Fruit fly (Drosophila melanogaster) whole organism, embryonic: Measurements from ENCODE around the gene CG18281.
A peak's percentile ranks its signal among the peaks of the same experiment; 100 is the strongest.

Source experiments
- CG1024 ChIP-seq: fragments of 200-800 bp; sonication (Bioruptor generic); IDR thresholded peaks from 2 replicates; pipeline ENCODE4 v1.3.6; 2022; ENCODE audit warnings: missing biosample characterization, missing genetic modification characterization
- CG10543 ChIP-seq: fragments of 200-800 bp; sonication (Bioruptor generic); optimal IDR thresholded peaks from 3 replicates; lab custom pipeline; 2017; ENCODE audit warnings: missing biosample characterization, mild to moderate bottlenecking, missing genetic modification characterization, moderate library complexity
- CG11093 ChIP-seq: fragments of 200-800 bp; sonication (Bioruptor generic); IDR thresholded peaks from 3 replicates; pipeline ENCODE4 v1.3.6; 2022; ENCODE audit warnings: missing biosample characterization, missing genetic modification characterization
- CG11695 ChIP-seq: fragments of 200-800 bp; sonication (Bioruptor generic); IDR thresholded peaks from 3 replicates; pipeline ENCODE4 v1.3.6; 2022; ENCODE audit warnings: missing biosample characterization, missing genetic modification characterization
- CG11696 ChIP-seq: fragments of 200-800 bp; sonication (Bioruptor generic); IDR thresholded peaks from 2 replicates; pipeline ENCODE4 v1.3.6; 2022; ENCODE audit warnings: missing biosample characterization, missing genetic modification characterization
- CG13123 ChIP-seq: fragments of 200-800 bp; sonication (Bioruptor generic); optimal IDR thresholded peaks from 2 replicates; lab custom pipeline; 2016; ENCODE audit warnings: missing biosample characterization, missing genetic modification characterization
- CG13296 ChIP-seq: fragments of 200-800 bp; sonication (Bioruptor generic); optimal IDR thresholded peaks from 3 replicates; lab custom pipeline; 2018; ENCODE audit warnings: missing biosample characterization, mild to moderate bottlenecking, missing genetic modification characterization
- CG15073 ChIP-seq: fragments of 200-800 bp; sonication (Bioruptor generic); optimal IDR thresholded peaks from 2 replicates; lab custom pipeline; 2016; ENCODE audit warnings: missing biosample characterization, missing genetic modification characterization
- CG1647 ChIP-seq: fragments of 200-800 bp; sonication (Bioruptor generic); optimal IDR thresholded peaks from 3 replicates; lab custom pipeline; 2016; ENCODE audit warnings: missing biosample characterization, missing genetic modification characterization
- CG17186 ChIP-seq: fragments of 200-800 bp; sonication (Bioruptor generic); optimal IDR thresholded peaks from 3 replicates; lab custom pipeline; 2017; ENCODE audit warnings: missing biosample characterization, missing genetic modification reagents, missing genetic modification characterization
- CG17328 ChIP-seq: fragments of 200-800 bp; sonication (Bioruptor generic); IDR thresholded peaks from 2 replicates; pipeline ENCODE4 v1.3.6; 2022; ENCODE audit warnings: missing biosample characterization, missing genetic modification characterization
- CG17385 ChIP-seq: fragments of 200-800 bp; sonication (Bioruptor generic); optimal IDR thresholded peaks from 3 replicates; lab custom pipeline; 2018; ENCODE audit warnings: missing biosample characterization, mild to moderate bottlenecking, missing genetic modification characterization
- CG18764 ChIP-seq: fragments of 200-800 bp; sonication (Bioruptor generic); optimal IDR thresholded peaks from 3 replicates; lab custom pipeline; 2016; ENCODE audit warnings: missing biosample characterization, missing genetic modification characterization
- CG33557 ChIP-seq: fragments of 200-800 bp; sonication (Bioruptor generic); optimal IDR thresholded peaks from 2 replicates; lab custom pipeline; 2019; ENCODE audit warnings: missing biosample characterization, mild to moderate bottlenecking, missing genetic modification characterization, moderate library complexity
- CG4328 ChIP-seq: fragments of 200-800 bp; sonication (Bioruptor generic); optimal IDR thresholded peaks from 3 replicates; lab custom pipeline; 2017; ENCODE audit warnings: missing biosample characterization, missing genetic modification reagents, missing genetic modification characterization
- CG4820 ChIP-seq: fragments of 200-800 bp; sonication (Bioruptor generic); optimal IDR thresholded peaks from 3 replicates; lab custom pipeline; 2016; ENCODE audit warnings: missing biosample characterization, missing genetic modification characterization
- CG6683 ChIP-seq: fragments of 200-800 bp; sonication (Bioruptor generic); optimal IDR thresholded peaks from 2 replicates; lab custom pipeline; 2017; ENCODE audit warnings: missing biosample characterization, mild to moderate bottlenecking, missing genetic modification characterization, missing genetic modification reagents
- CG6765 ChIP-seq: fragments of 200-800 bp; sonication (Bioruptor generic); optimal IDR thresholded peaks from 3 replicates; lab custom pipeline; 2017; ENCODE audit warnings: missing biosample characterization, mild to moderate bottlenecking, missing genetic modification characterization
- CG7745 ChIP-seq: fragments of 200-800 bp; sonication (Bioruptor generic); optimal IDR thresholded peaks from 2 replicates; lab custom pipeline; 2018; ENCODE audit warnings: missing biosample characterization, mild to moderate bottlenecking, missing genetic modification characterization, moderate library complexity
- D ChIP-seq, 2 experiments: fragments of 200-800 bp in 1 of 2; fragments of >200 bp in 1 of 2; sonication (Bioruptor generic) in 1 of 2; optimal IDR thresholded peaks; 2 replicates in 1 of 2; 3 replicates in 1 of 2; lab custom pipeline; 2017; ENCODE audit warnings: mild to moderate bottlenecking in 1 of 2, missing biosample characterization in 1 of 2, missing genetic modification characterization in 1 of 2, missing genetic modification reagents in 1 of 2
- Eip74EF ChIP-seq, 2 experiments: fragments of 200-800 bp in 1 of 2; fragments of >200 bp in 1 of 2; sonication (Bioruptor generic) in 1 of 2; optimal IDR thresholded peaks; 2 replicates each; lab custom pipeline; 2017 to 2019; ENCODE audit warnings: missing biosample characterization in 2 of 2, missing genetic modification characterization in 2 of 2, mild to moderate bottlenecking in 1 of 2, moderate library complexity in 1 of 2
- Ets97D ChIP-seq: fragments of 200-800 bp; sonication (Bioruptor generic); optimal IDR thresholded peaks from 3 replicates; lab custom pipeline; 2016; ENCODE audit warnings: missing biosample characterization, missing genetic modification characterization
- Gug ChIP-seq: fragments of 200-800 bp; sonication (Bioruptor generic); IDR thresholded peaks from 4 replicates; pipeline ENCODE4 v1.3.6; 2022; ENCODE audit warnings: missing biosample characterization, missing genetic modification characterization
- HLH3B ChIP-seq: fragments of 200-800 bp; sonication (Bioruptor generic); IDR thresholded peaks from 2 replicates; pipeline ENCODE4 v1.3.6; 2022; ENCODE audit warnings: missing biosample characterization, missing genetic modification characterization
- Hand ChIP-seq: fragments of 200-800 bp; sonication (Bioruptor generic); optimal IDR thresholded peaks from 2 replicates; lab custom pipeline; 2017; ENCODE audit warnings: mild to moderate bottlenecking, missing biosample characterization, missing genetic modification reagents, missing genetic modification characterization
- Mes4 ChIP-seq: fragments of 200-800 bp; sonication (Bioruptor generic); optimal IDR thresholded peaks from 2 replicates; lab custom pipeline; 2016; ENCODE audit warnings: missing biosample characterization, missing genetic modification characterization
- Rfx ChIP-seq: fragments of 200-800 bp; sonication (Bioruptor generic); IDR thresholded peaks from 2 replicates; pipeline ENCODE4 v1.3.6; 2022; ENCODE audit warnings: missing biosample characterization, missing genetic modification characterization
- Rx ChIP-seq: fragments of 200-800 bp; sonication (Bioruptor generic); IDR thresholded peaks from 2 replicates; pipeline ENCODE4 v1.3.6; 2022; ENCODE audit warnings: missing biosample characterization, missing genetic modification characterization
- Taf1 ChIP-seq: fragments of 200-800 bp; sonication (Bioruptor generic); IDR thresholded peaks from 2 replicates; pipeline ENCODE4 v1.3.6; 2022; ENCODE audit warnings: missing biosample characterization, missing genetic modification characterization
- ac ChIP-seq: fragments of 200-800 bp; sonication (Bioruptor generic); optimal IDR thresholded peaks from 3 replicates; lab custom pipeline; 2017; ENCODE audit warnings: missing biosample characterization, mild to moderate bottlenecking, missing genetic modification characterization
- aop ChIP-seq: fragments of 200-800 bp; sonication (Bioruptor generic); IDR thresholded peaks from 2 replicates; pipeline ENCODE4 v1.3.6; 2022; ENCODE audit warnings: missing biosample characterization, missing genetic modification characterization
- ase ChIP-seq: fragments of 200-800 bp; sonication (Bioruptor generic); IDR thresholded peaks from 3 replicates; pipeline ENCODE4 v1.3.6; 2022; ENCODE audit warnings: missing biosample characterization, missing genetic modification characterization
- bigmax ChIP-seq: fragments of 200-800 bp; sonication (Bioruptor generic); optimal IDR thresholded peaks from 2 replicates; lab custom pipeline; 2018; ENCODE audit warnings: missing biosample characterization, mild to moderate bottlenecking, missing genetic modification characterization
- bsh ChIP-seq, 2 experiments: fragments of 200-800 bp; sonication (Bioruptor generic); optimal IDR thresholded peaks; 2 replicates each; lab custom pipeline; 2017 to 2018; ENCODE audit warnings: mild to moderate bottlenecking in 2 of 2, missing biosample characterization in 2 of 2, missing genetic modification characterization in 2 of 2, moderate library complexity in 1 of 2
- danr ChIP-seq: fragments of 200-800 bp; sonication (Bioruptor generic); IDR thresholded peaks from 2 replicates; pipeline ENCODE4 v1.3.6; 2022; ENCODE audit warnings: missing biosample characterization, missing genetic modification characterization
- emc ChIP-seq: fragments of 200-800 bp; sonication (Bioruptor generic); optimal IDR thresholded peaks from 2 replicates; lab custom pipeline; 2016; ENCODE audit warnings: missing biosample characterization, missing genetic modification characterization
- fd102C ChIP-seq: fragments of 200-800 bp; sonication (Bioruptor generic); optimal IDR thresholded peaks from 2 replicates; lab custom pipeline; 2018; ENCODE audit warnings: missing biosample characterization, mild to moderate bottlenecking, missing genetic modification characterization, moderate library complexity
- fd64A ChIP-seq: fragments of 200-800 bp; sonication (Bioruptor generic); optimal IDR thresholded peaks from 3 replicates; lab custom pipeline; 2018; ENCODE audit warnings: missing biosample characterization, mild to moderate bottlenecking, missing genetic modification characterization
- gsb-n ChIP-seq: fragments of 200-800 bp; sonication (Bioruptor generic); optimal IDR thresholded peaks from 3 replicates; lab custom pipeline; 2018; ENCODE audit warnings: missing biosample characterization, mild to moderate bottlenecking, missing genetic modification characterization
- jigr1 ChIP-seq: fragments of 200-800 bp; sonication (Bioruptor generic); IDR thresholded peaks from 3 replicates; pipeline ENCODE4 v1.3.6; 2022; ENCODE audit warnings: missing biosample characterization, missing genetic modification characterization
- mld ChIP-seq: fragments of 200-800 bp; sonication (Bioruptor generic); IDR thresholded peaks from 3 replicates; pipeline ENCODE4 v1.3.6; 2022; ENCODE audit warnings: missing biosample characterization, missing genetic modification characterization; ENCODE audit not compliant: partially characterized antibody
- prd ChIP-seq, 3 experiments: fragments of >200 bp in 2 of 3; fragments of 200-800 bp in 1 of 3; sonication (Bioruptor generic) in 1 of 3; optimal IDR thresholded peaks in 2 of 3; IDR thresholded peaks in 1 of 3; 2 replicates in 2 of 3; 3 replicates in 1 of 3; pipeline versions ENCODE4 v1.3.6 to Lab custom; 2017 to 2022; ENCODE audit warnings: missing biosample characterization in 1 of 3, missing genetic modification characterization in 1 of 3
- pzg ChIP-seq: fragments of 200-800 bp; sonication (Bioruptor generic); optimal IDR thresholded peaks from 3 replicates; lab custom pipeline; 2018; ENCODE audit warnings: missing biosample characterization, mild to moderate bottlenecking, missing genetic modification characterization, moderate library complexity
- ranshi ChIP-seq: fragments of 200-800 bp; sonication (Bioruptor generic); IDR thresholded peaks from 2 replicates; pipeline ENCODE4 v1.3.6; 2022; ENCODE audit warnings: missing biosample characterization, missing genetic modification characterization
- ro ChIP-seq: fragments of 200-800 bp; sonication (Bioruptor generic); IDR thresholded peaks from 2 replicates; pipeline ENCODE4 v1.3.6; 2022; ENCODE audit warnings: missing biosample characterization, missing genetic modification characterization
- sug ChIP-seq: fragments of 200-800 bp; optimal IDR thresholded peaks from 2 replicates; lab custom pipeline; 2019; ENCODE audit warnings: missing biosample characterization, mild to moderate bottlenecking, missing genetic modification characterization, moderate library complexity
- twi ChIP-seq: fragments of 200-800 bp; optimal IDR thresholded peaks from 2 replicates; lab custom pipeline; 2019; ENCODE audit warnings: missing biosample characterization, mild to moderate bottlenecking, missing genetic modification characterization, moderate library complexity
- zen2 ChIP-seq: fragments of 200-800 bp; sonication (Bioruptor generic); IDR thresholded peaks from 3 replicates; pipeline ENCODE4 v1.3.6; 2022; ENCODE audit warnings: missing biosample characterization, missing genetic modification characterization; ENCODE audit not compliant: partially characterized antibody

The CG18281 gene

DNA sequence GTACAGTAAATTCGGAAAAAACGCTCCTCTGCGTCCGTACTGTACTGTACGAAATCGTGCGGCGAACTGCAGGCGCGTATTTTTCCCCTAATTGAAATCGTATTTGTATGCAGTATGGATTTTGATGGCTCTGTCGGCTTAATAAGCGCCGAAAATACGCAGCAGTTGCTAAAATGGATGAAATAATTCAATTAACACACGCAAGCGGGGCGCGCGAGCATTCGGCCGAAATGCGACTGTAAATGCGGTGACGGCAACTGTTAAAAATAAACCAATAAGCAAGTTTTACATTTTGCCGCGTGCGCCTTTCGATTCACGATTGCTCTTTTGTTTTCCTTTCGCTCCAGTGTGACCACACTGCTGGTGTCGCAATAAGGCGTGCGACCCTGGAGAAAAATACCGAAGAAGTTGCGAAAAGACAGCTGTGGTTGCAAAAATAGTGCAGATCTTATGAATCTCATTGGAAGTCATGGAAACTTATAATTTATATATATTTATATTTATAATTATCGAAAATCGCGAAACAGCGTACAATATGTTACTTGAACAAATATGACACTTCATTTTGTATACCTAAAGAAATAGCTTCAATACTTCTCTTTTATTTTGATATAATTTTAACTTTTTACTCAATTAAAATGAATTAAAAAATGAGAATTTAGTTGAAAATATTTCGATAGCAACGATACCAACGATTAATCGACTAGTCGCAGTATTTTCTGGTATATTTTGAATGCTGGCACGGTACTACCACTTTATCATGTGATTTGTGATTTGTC is 26.4 kb upstream of the CG18281 start, which contains the start of the genes CG32428 and CG5969 (continued):
- TF ChIP-seq ac (GFP tag; lab: Kevin White, UChicago): no peak
- peak in 1 of 2 experiments; percentile 35 for TF ChIP-seq bsh (GFP tag; optimal IDR thresholded peaks at IDR 0.05; lab: Kevin White, UChicago)
- peak in 1 of 2 experiments; percentile 11 for TF ChIP-seq Eip74EF (GFP tag; optimal IDR thresholded peaks at IDR 0.05; lab: Kevin White, UChicago)
- TF ChIP-seq Rfx (GFP tag; lab: Robert Waterston, UW): peak; percentile 81
- peak; percentile 14 for TF ChIP-seq twi (tag; lab: Kevin White, UChicago)
- no peak for TF ChIP-seq bigmax
- TF ChIP-seq ranshi (GFP tag; lab: Robert Waterston, UW): peak; percentile 57
- TF ChIP-seq CG17385: peak; percentile 49
- no peak for TF ChIP-seq CG4328
- no peak for TF ChIP-seq CG17186 (GFP tag; lab: Kevin White, UChicago)
- TF ChIP-seq Ets97D: peak; percentile 39
- peak; percentile 44 for TF ChIP-seq CG13296
- TF ChIP-seq aop (GFP tag; lab: Robert Waterston, UW): no peak
- peak; percentile 73 for TF ChIP-seq D (optimal IDR thresholded peaks at IDR 0.05; lab: Kevin White, UChicago)
- TF ChIP-seq D (GFP tag; optimal IDR thresholded peaks at IDR 0.05; lab: Kevin White, UChicago): no peak
- TF ChIP-seq zen2 (GFP tag; lab: Robert Waterston, UW): no peak
- TF ChIP-seq CG33557 (GFP tag; lab: Kevin White, UChicago): no peak
- TF ChIP-seq CG10543 (GFP tag; lab: Kevin White, UChicago): no peak
- TF ChIP-seq pzg (GFP tag; lab: Kevin White, UChicago): peak; percentile 62
- TF ChIP-seq Mes4: no peak
- TF ChIP-seq ase: peak; percentile 50; the same call in 1 of the 3 replicates
- TF ChIP-seq CG4820: no peak
- peak; percentile 49; the same call in 1 of the 2 replicates for TF ChIP-seq Rx (GFP tag; lab: Robert Waterston, UW)
- TF ChIP-seq CG11695 (GFP tag; lab: Robert Waterston, UW): no peak; the same call in 2 of the 3 replicates
- no peak for TF ChIP-seq fd102C
- no peak for TF ChIP-seq danr (GFP tag; lab: Robert Waterston, UW)
- peak; percentile 49 for TF ChIP-seq Taf1 (GFP tag; lab: Robert Waterston, UW)
- TF ChIP-seq CG11093 (GFP tag; lab: Robert Waterston, UW): no peak
- TF ChIP-seq CG6683 (GFP tag; lab: Kevin White, UChicago): no peak
- TF ChIP-seq ro: no peak
- TF ChIP-seq CG17328 (GFP tag; lab: Robert Waterston, UW): peak; percentile 54
- TF ChIP-seq gsb-n (tag; lab: Kevin White, UChicago): peak; percentile 42
- TF ChIP-seq CG1647 (GFP tag; lab: Kevin White, UChicago): no peak
- no peak for TF ChIP-seq CG7745 (tag; lab: Kevin White, UChicago)
- peak; percentile 12 for TF ChIP-seq CG6765 (GFP tag; lab: Kevin White, UChicago)
- TF ChIP-seq mld (GFP tag; lab: Robert Waterston, UW): no peak
- no peak for TF ChIP-seq CG13123
- peak; percentile 92 for TF ChIP-seq CG11696
- TF ChIP-seq fd64A (GFP tag; lab: Kevin White, UChicago): no peak
- peak; percentile 50; the same call in 3 of the 4 replicates for TF ChIP-seq Gug (GFP tag; lab: Robert Waterston, UW)
- no peak for TF ChIP-seq Hand (GFP tag; lab: Kevin White, UChicago)
- TF ChIP-seq prd (optimal IDR thresholded peaks at IDR 0.05; lab: Kevin White, UChicago): no peak
- peak; percentile 65 for TF ChIP-seq prd (GFP tag; IDR thresholded peaks at IDR 0.05; lab: Robert Waterston, UW)
- no peak for TF ChIP-seq emc (GFP tag; lab: Kevin White, UChicago)
- TF ChIP-seq jigr1: no peak
- no peak for TF ChIP-seq HLH3B (GFP tag; lab: Robert Waterston, UW)
- TF ChIP-seq CG1024 (GFP tag; lab: Robert Waterston, UW): no peak
- peak; percentile 13 for TF ChIP-seq CG18764 (GFP tag; lab: Kevin White, UChicago)
- TF ChIP-seq CG15073 (GFP tag; lab: Kevin White, UChicago): no peak
- peak; percentile 58 for TF ChIP-seq sug (tag; lab: Kevin White, UChicago)
